Fruit fly (Drosophila melanogaster): ENCODE measurements around the gene CG33493.

Gene CG33493

DNA sequence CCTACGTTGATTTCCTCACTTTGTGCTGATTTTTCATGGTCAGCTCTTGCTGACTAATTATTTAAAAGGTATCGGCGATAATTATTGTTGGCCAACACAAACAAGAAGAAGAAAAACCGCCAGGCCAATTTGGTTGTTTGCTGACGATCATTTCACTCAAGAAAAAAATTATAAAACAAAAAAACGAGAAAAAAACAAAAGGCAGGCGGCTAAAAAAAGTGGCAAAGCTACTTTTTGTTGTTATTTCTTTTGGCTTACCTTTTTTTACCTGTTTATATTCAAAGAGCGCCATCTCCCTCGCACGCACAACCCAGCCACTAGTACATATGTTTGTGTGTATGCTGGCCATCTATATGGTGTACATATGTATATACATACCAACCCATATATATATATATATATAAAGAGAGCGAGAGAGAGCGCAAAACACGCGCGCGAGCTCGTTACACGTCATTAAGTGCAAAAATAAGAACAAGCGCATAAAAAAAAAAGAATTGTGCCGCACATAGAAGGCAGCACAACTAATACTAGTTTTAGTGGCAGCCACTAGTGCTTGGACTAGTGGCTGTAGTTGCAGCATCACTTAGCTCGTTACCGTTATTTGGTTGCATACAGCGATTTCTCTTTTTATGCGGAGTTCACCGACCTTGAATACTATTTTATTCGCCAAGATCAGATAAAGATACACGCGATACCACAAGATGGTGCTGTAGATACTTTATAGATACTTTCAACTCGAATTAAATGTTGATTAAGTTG is 17.2 kb downstream of the CG33493 start:
- peak; percentile 52 for TF ChIP-seq CG15710 (tag; optimal IDR thresholded peaks at IDR 0.05)
- TF ChIP-seq CG9948 (tag; optimal IDR thresholded peaks at IDR 0.05) = peak; percentile 42
- TF ChIP-seq CG10348 (GFP tag; IDR thresholded peaks at IDR 0.05) = no peak
- TF ChIP-seq CG14655 (GFP tag; optimal IDR thresholded peaks at IDR 0.05) = peak; percentile 59
- peak; percentile 67 for TF ChIP-seq Snoo (tag; optimal IDR thresholded peaks at IDR 0.05)
- peak; percentile 78 for TF ChIP-seq CG12605 (GFP tag; IDR thresholded peaks at IDR 0.05)
- TF ChIP-seq Pif1B (GFP tag; optimal IDR thresholded peaks at IDR 0.05) = peak; percentile 58
- peak; percentile 76; the same call in 2 of the 3 replicates for TF ChIP-seq fd96Ca (GFP tag; IDR thresholded peaks at IDR 0.05)
- peak; percentile 80 for TF ChIP-seq CG13204 (GFP tag; optimal IDR thresholded peaks at IDR 0.05)
- TF ChIP-seq CG4496 (GFP tag; IDR thresholded peaks at IDR 0.05) = peak; percentile 84
- TF ChIP-seq EcR (GFP tag; optimal IDR thresholded peaks at IDR 0.05) = peak; percentile 73
- peak; percentile 52 for TF ChIP-seq D1 (tag; optimal IDR thresholded peaks at IDR 0.05)
- TF ChIP-seq CG32121 (GFP tag; IDR thresholded peaks at IDR 0.05) = peak; percentile 82
- peak; percentile 73 for TF ChIP-seq CG8159 (tag; optimal IDR thresholded peaks at IDR 0.05)
- TF ChIP-seq CG8301 (tag; optimal IDR thresholded peaks at IDR 0.05) = peak; percentile 46
- TF ChIP-seq CG34367 (tag; optimal IDR thresholded peaks at IDR 0.05) = peak; percentile 59
- peak; percentile 85 for TF ChIP-seq Ets98B (GFP tag; IDR thresholded peaks at IDR 0.05)
- peak; percentile 53; the same call in 1 of the 2 replicates for TF ChIP-seq rn (GFP tag; IDR thresholded peaks at IDR 0.05)
- TF ChIP-seq gl (tag; optimal IDR thresholded peaks at IDR 0.05) = peak; percentile 83
- TF ChIP-seq Pif1A (GFP tag; optimal IDR thresholded peaks at IDR 0.05) = peak; percentile 70
- TF ChIP-seq CG17806 (tag; optimal IDR thresholded peaks at IDR 0.05) = peak; percentile 47

DNA sequence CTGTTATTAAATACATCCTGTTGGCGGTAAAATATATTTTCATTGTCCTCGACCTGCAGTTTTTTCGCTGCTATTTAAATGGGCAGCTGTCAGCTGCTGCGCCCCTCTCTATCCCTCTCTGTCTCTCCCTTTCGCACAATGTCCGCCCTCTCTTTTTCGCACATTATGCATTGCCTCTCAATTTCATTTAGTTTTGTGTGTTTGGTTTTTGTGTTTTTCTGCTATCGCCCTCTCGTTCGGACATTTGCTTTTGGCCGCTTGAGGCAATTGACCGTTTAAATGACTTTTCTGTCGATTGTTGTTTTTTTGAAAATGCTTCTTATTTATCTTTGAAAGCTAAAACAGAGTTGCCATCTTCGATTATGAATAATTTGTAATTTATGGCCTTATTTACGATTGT is 18.0 kb downstream of the CG33493 start:
- TF ChIP-seq fd96Ca (GFP tag; IDR thresholded peaks at IDR 0.05) (0 out of 3 replicates have a peak, but pooled peaks have one; percentile 15), CG17806 (tag; optimal IDR thresholded peaks at IDR 0.05) (no peak)

dm6 chr3L:10674145-10674547 is 18.8 kb downstream of the CG33493 start:
- TF ChIP-seq CG17806 (tag; optimal IDR thresholded peaks at IDR 0.05) (no peak), CG32121 (GFP tag; IDR thresholded peaks at IDR 0.05) (0 out of 2 replicates have a peak, but pooled peaks have one; percentile 32), Ets98B (GFP tag; IDR thresholded peaks at IDR 0.05) (peak; percentile 21; the same call in 1 of the 2 replicates), CG34367 (tag; optimal IDR thresholded peaks at IDR 0.05) (no peak), Pif1A (GFP tag; optimal IDR thresholded peaks at IDR 0.05) (no peak), EcR (GFP tag; optimal IDR thresholded peaks at IDR 0.05) (peak; percentile 12), CG8159 (tag; optimal IDR thresholded peaks at IDR 0.05) (no peak), CG12605 (GFP tag; IDR thresholded peaks at IDR 0.05) (no peak), Pif1B (GFP tag; optimal IDR thresholded peaks at IDR 0.05) (no peak), CG10348 (GFP tag; IDR thresholded peaks at IDR 0.05) (no peak), CG13204 (GFP tag; optimal IDR thresholded peaks at IDR 0.05) (peak; percentile 9)

dm6 chr3L:10672540-10672939 is 20.4 kb downstream of the CG33493 start:
- no peak for TF ChIP-seq CG4496 (GFP tag; IDR thresholded peaks at IDR 0.05)
- TF ChIP-seq CG15710 (tag; optimal IDR thresholded peaks at IDR 0.05) = no peak
- TF ChIP-seq fd96Ca (GFP tag; IDR thresholded peaks at IDR 0.05) = no peak
- TF ChIP-seq CG32121 (GFP tag; IDR thresholded peaks at IDR 0.05) = no peak
- no peak for TF ChIP-seq CG34367 (tag; optimal IDR thresholded peaks at IDR 0.05)
- no peak for TF ChIP-seq Snoo (tag; optimal IDR thresholded peaks at IDR 0.05)
- TF ChIP-seq CG10348 (GFP tag; IDR thresholded peaks at IDR 0.05) = no peak
- no peak for TF ChIP-seq gl (tag; optimal IDR thresholded peaks at IDR 0.05)
- no peak for TF ChIP-seq CG9948 (tag; optimal IDR thresholded peaks at IDR 0.05)
- TF ChIP-seq Pif1A (GFP tag; optimal IDR thresholded peaks at IDR 0.05) = no peak
- TF ChIP-seq Ets98B (GFP tag; IDR thresholded peaks at IDR 0.05) = no peak
- no peak for TF ChIP-seq CG8301 (tag; optimal IDR thresholded peaks at IDR 0.05)

- TF ChIP-seq EcR (GFP tag; optimal IDR thresholded peaks at IDR 0.05) (no peak), gl (tag; optimal IDR thresholded peaks at IDR 0.05) (no peak)
Measured at dm6 chr3L:10669592-10670400, 23.2 kb downstream of the CG33493 start.

DNA sequence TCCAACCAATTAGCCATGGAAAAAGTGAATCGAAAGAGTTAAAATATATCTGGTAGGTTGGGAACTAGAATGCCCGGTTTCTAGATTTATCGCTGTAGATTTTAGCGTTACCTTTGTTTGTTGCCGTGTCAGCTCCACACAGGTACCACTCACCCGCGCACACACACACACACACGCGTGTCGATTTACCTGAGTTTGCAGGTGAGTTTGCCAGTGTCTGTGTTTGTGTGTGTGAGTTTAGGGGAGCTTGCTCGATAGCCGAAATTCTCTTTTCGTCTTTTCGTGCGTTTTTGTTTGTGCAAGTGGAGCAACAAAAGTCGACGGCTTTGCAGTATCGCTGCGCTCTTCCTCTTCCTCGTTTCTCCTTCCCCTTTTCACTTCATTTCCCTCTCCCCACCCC is 25.6 kb downstream of the CG33493 start:
- no peak for TF ChIP-seq fd96Ca (GFP tag; IDR thresholded peaks at IDR 0.05)
- TF ChIP-seq gl (tag; optimal IDR thresholded peaks at IDR 0.05) = no peak
- no peak for TF ChIP-seq CG10348 (GFP tag; IDR thresholded peaks at IDR 0.05)
- TF ChIP-seq Ets98B (GFP tag; IDR thresholded peaks at IDR 0.05) = no peak
- TF ChIP-seq EcR (GFP tag; optimal IDR thresholded peaks at IDR 0.05) = no peak
- TF ChIP-seq CG17806 (tag; optimal IDR thresholded peaks at IDR 0.05) = no peak
- TF ChIP-seq rn (GFP tag; IDR thresholded peaks at IDR 0.05) = no peak
- no peak for TF ChIP-seq CG13204 (GFP tag; optimal IDR thresholded peaks at IDR 0.05)
- no peak for TF ChIP-seq CG9948 (tag; optimal IDR thresholded peaks at IDR 0.05)
- no peak for TF ChIP-seq D1 (tag; optimal IDR thresholded peaks at IDR 0.05)
- no peak for TF ChIP-seq CG4496 (GFP tag; IDR thresholded peaks at IDR 0.05)
- no peak for TF ChIP-seq CG32121 (GFP tag; IDR thresholded peaks at IDR 0.05)
- TF ChIP-seq CG8301 (tag; optimal IDR thresholded peaks at IDR 0.05) = no peak
- TF ChIP-seq CG34367 (tag; optimal IDR thresholded peaks at IDR 0.05) = no peak
- TF ChIP-seq Pif1B (GFP tag; optimal IDR thresholded peaks at IDR 0.05) = no peak
- TF ChIP-seq CG12605 (GFP tag; IDR thresholded peaks at IDR 0.05) = no peak
- no peak for TF ChIP-seq CG15710 (tag; optimal IDR thresholded peaks at IDR 0.05)
- no peak for TF ChIP-seq Pif1A (GFP tag; optimal IDR thresholded peaks at IDR 0.05)
- no peak for TF ChIP-seq Snoo (tag; optimal IDR thresholded peaks at IDR 0.05)
- no peak for TF ChIP-seq CG14655 (GFP tag; optimal IDR thresholded peaks at IDR 0.05)
